Fruit fly (Drosophila melanogaster) whole organism, larva: ENCODE results near the gene hbt.

ENCODE experiments used
- noc ChIP-seq: fragments of 200-800 bp; sonication (Bioruptor generic); optimal IDR thresholded peaks from 3 replicates; lab custom pipeline; 2019; ENCODE audit warnings: missing biosample characterization, mild to moderate bottlenecking, missing genetic modification characterization, moderate library complexity

The hbt gene

DNA sequence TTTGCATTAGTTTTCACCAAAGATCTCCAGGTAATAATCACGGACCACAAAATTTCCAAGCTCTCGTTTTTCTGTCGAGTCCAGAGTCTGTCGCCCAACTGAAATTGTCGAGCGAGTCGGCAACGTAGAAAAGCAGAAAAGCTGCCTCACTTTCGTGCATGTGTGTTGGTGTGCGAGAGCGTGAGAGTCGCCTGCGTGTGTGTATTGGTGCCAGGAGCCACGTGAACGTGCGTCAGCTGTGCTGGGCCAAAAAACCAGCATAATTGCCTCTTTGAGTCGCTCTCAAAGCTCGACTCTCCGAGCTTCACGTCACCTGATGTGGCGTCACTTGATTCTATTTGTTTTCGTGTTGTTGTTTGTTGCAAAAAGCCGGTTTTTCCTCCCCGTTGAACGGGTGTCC is at the start of gene hbt:
hbt (minus strand) TSS at position 101 of the 400 bp plus-strand sequence.
- TF ChIP-seq noc (tag; lab: Kevin White, UChicago): no peak

DNA sequence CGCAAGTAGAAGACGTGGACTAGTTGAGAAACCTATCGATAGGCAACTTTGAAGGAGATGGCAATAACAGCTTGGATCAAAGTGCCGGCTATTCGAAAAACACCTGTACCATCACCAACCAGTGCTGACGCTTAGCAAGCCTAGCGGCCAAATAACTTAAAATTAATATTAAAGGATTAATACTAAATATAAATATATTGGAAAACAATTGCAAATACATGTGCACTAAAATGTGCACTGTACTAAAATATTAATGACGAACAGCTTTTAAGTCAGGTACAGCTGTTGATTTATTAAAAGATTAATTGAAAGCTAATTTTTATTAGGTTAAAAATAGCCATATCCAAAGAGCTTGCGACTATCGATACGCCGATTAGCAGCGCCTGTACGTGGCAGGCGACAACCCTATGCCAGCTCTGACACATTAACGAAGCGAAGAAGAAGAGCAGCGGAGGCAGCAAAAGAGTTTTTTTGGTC is 47.6 kb upstream of the hbt start, which contains the start of the genes CG9302 and beta'COP:
CG9302 (minus strand) TSS at position 51 of the 477 bp plus-strand sequence.
beta'COP (plus strand) TSS at position 415 of the 477 bp plus-strand sequence.
- peak; percentile 79 for TF ChIP-seq noc (tag; lab: Kevin White, UChicago)

- TF ChIP-seq noc (tag; lab: Kevin White, UChicago): no peak
Observed at dm6 chr2L:13376086-13376485, 45.2 kb upstream of the hbt start.

DNA sequence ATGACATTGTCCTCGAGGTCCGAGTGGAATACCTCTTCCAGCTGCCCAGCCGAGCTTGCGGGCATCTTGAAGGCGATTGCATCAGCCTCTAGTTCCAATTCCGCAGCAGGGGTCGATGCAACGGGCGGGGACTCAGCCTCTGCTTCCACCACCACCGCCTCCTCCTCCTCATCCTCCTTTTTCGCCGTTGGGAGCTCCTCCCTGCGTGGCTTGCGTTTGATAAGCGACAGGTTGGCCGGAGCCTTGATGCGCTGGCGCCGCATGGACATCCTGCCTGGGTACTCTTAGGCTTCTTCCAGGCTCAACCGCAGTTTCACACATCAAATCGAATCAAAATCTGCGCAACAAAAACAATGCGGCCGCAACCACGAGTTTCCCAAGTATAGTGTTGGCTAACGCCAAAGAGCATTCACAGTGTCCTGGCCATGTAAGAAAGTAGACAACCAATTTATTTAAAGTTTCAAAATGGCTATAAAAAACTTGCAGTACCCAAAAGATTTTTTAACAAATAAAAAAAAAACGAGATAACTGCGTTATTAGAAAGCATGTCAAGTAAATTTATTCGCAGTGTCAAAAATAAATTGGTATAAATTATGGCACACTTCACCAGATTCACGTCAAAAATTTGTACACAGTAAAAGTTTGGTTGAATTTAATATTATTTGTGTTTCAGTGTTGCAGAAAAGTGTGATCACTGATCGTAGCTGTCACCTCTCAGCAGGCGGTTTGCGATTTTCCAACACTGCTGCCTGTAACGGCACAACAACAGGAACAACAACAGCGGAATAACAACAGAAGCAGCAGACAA is 42.7 kb upstream of the hbt start, which contains the start of the genes Bdp1 and CG6565:
Bdp1 (minus strand) TSS at position 456 of the 808 bp plus-strand sequence.
CG6565 (plus strand) TSS at position 585 of the 808 bp plus-strand sequence.
- TF ChIP-seq noc (tag; lab: Kevin White, UChicago): peak; percentile 96

- TF ChIP-seq noc (tag; lab: Kevin White, UChicago): peak; percentile 16
Observed at dm6 chr2L:13370762-13371161, 39.8 kb upstream of the hbt start, which contains the start of gene ND-B22. ND-B22 (minus strand) TSS chr2L:13371110.

dm6 chr2L:13368940-13369339 is 38.0 kb upstream of the hbt start, which contains the start of gene CG31855:
CG31855 (plus strand) TSS chr2L:13369204.
- peak; percentile 80 for TF ChIP-seq noc (tag; lab: Kevin White, UChicago)

DNA sequence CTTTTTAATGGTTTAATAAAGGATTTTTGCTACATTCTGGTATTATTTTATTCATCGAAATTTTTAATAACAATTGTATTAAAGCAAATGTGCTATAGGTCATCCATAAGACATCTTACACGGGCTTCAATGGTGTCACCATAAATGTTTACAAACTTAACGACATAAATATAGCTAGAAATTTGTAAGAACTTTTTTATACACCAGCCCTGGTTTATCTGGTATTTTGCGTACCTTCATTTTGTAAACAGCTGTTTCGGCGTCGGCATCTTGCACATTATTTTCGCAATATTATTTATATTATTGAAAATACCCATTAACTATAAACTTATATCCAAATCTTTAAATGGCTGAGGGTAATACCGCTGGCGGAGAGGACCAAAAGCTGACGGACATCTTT is 36.5 kb upstream of the hbt start, which contains the start of gene Tap42:
Tap42 (plus strand) TSS at position 240 of the 400 bp plus-strand sequence.
- TF ChIP-seq noc (tag; lab: Kevin White, UChicago): no peak

- TF ChIP-seq noc (tag; lab: Kevin White, UChicago): no peak
Observed at dm6 chr2L:13366109-13366747, 35.3 kb upstream of the hbt start, which contains the start of the genes Nnp-1 and Grx3. Nnp-1 (minus strand) TSS chr2L:13366189. Grx3 (plus strand) TSS chr2L:13366447.

DNA sequence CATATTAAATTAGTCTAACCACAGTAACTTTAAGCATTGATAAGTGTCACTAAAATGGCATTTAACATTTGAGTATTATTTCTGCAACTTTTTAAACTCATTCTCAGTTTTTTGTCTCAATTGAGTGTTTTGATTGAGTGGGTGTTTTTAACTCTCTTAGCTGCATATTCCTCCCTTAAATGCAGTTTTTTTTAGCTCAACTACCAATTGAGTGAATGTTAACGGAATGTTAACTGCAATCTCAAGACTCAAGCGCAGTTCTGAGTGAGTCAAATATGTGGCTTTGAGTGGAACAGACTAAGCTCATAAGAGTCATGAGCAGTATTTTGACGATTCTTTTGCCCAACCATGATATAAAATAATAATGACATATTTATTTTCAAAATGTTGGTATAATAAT is 32.0 kb upstream of the hbt start:
- no peak for TF ChIP-seq noc (tag; lab: Kevin White, UChicago)

DNA sequence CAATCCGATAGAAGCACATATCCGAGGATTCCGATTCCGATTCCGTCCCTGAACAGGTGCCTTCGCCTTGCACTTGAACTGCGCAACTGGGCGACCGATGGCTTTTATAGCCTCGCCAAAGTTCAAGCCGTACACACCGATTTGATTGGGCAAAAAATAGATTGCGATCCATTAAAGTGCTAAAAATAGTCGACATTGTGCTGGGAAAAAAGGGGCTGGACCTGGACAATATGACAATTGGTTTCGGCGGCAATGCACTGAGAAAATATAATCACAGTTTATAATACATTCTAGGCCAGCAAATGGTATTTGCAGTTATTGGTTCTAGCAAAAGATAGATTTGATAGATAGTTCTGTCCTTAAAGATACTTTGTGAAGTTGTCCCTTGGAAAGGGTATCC is 30.5 kb upstream of the hbt start, which contains the start of gene CG9377:
CG9377 (minus strand) TSS at position 101 of the 400 bp plus-strand sequence.
- no peak for TF ChIP-seq noc (tag; lab: Kevin White, UChicago)

dm6 chr2L:13354580-13355347 is 23.8 kb upstream of the hbt start, which contains the start of gene CG9395:
CG9395 (minus strand) TSS chr2L:13355073.
- TF ChIP-seq noc (tag; lab: Kevin White, UChicago): no peak

DNA sequence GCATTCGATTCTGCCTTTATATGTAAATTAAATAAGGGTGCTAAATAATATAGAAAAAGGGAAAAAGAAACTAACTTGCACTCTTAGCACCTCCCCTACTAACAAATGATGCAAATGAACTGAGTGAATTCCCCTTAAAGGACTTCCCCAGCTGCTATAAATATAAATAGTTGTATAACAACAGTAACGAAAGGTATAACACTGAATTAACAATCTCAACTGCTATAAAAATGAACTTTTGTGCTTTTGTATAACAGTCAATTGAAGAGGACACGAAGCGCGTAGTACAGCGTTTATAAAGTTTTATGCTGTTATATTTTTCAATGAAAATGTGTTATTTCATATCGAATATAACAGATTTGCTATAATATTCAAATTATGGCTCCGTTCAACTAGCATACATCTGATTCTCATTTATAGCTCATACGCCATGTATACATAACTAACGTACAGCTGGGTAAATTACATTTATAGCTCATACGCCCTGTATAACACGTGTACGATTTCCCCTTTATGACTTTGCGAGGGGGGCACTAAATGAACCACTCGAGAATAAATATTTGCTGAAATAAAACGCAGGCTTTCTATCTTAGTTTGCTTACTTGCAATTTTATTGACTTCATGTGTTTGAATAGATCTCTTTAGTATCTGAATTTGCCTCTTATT is 18.4 kb upstream of the hbt start:
- no peak for TF ChIP-seq noc (tag; lab: Kevin White, UChicago)

dm6 chr2L:13347473-13347872 is 16.6 kb upstream of the hbt start, which contains the start of gene CG16826:
CG16826 (plus strand) TSS chr2L:13347773.
- no peak for TF ChIP-seq noc (tag; lab: Kevin White, UChicago)

- TF ChIP-seq noc (tag; lab: Kevin White, UChicago): no peak
Observed at dm6 chr2L:13332736-13333135, 1.8 kb upstream of the hbt start.
